Worm (Caenorhabditis elegans) whole organism, L4 larva: ENCODE measurements around the gene vha-15.
A peak's percentile ranks its signal among the peaks of the same experiment; 100 is the strongest.

Experiments
- D1046.2 ChIP-seq: fragments of 200-800 bp; sonication (Bioruptor generic); IDR thresholded peaks from 2 replicates; pipeline ENCODE4 v1.3.6; 2022; ENCODE audit warnings: missing genetic modification characterization, missing compliant biosample characterization
- F26F4.8 ChIP-seq: fragments of 200-800 bp; sonication (Bioruptor generic); conservative IDR thresholded peaks from 2 replicates; pipeline ENCODE4 v1.3.6; 2022; ENCODE audit warnings: missing genetic modification characterization, missing compliant biosample characterization
- F44E2.7 ChIP-seq: fragments of 200-800 bp; sonication (Bioruptor generic); IDR thresholded peaks from 2 replicates; pipeline ENCODE4 v2.1.2; 2022; ENCODE audit warnings: missing genetic modification characterization, missing compliant biosample characterization
- T20F7.1 ChIP-seq: fragments of 200-800 bp; sonication (Bioruptor generic); optimal IDR thresholded peaks from 2 replicates; lab custom pipeline; 2018; ENCODE audit warnings: mild to moderate bottlenecking, missing genetic modification characterization, missing compliant biosample characterization
- Y105C5A.15 ChIP-seq: fragments of 200-800 bp; sonication (Bioruptor generic); IDR thresholded peaks from 2 replicates; pipeline ENCODE4 v1.3.6; 2022; ENCODE audit warnings: missing genetic modification characterization, missing compliant biosample characterization
- Y48G9A.11 ChIP-seq: fragments of 200-800 bp; sonication (Bioruptor generic); IDR thresholded peaks from 2 replicates; pipeline ENCODE4 v1.3.6; 2022; ENCODE audit warnings: missing genetic modification reagents, missing genetic modification characterization, missing compliant biosample characterization
- Y75B8A.6 ChIP-seq: fragments of 200-800 bp; sonication (Bioruptor generic); IDR thresholded peaks from 2 replicates; pipeline ENCODE4 v1.3.6; 2022; ENCODE audit warnings: missing genetic modification reagents, missing genetic modification characterization, missing compliant biosample characterization
- ama-1 ChIP-seq: fragments of 150-350 bp; optimal IDR thresholded peaks from 2 replicates; lab custom pipeline; 2014; ENCODE audit warnings: inconsistent platforms, mixed read lengths
- ceh-20 ChIP-seq: fragments of 200-800 bp; sonication (Bioruptor generic); IDR thresholded peaks from 2 replicates; pipeline ENCODE4 v1.3.6; 2022; ENCODE audit warnings: missing genetic modification reagents, missing genetic modification characterization, missing compliant biosample characterization
- ceh-32 ChIP-seq: sonication (generic microtip); optimal IDR thresholded peaks from 2 replicates; lab custom pipeline; 2016; ENCODE audit warnings: mild to moderate bottlenecking, missing genetic modification characterization, missing compliant biosample characterization; ENCODE audit not compliant: poor library complexity
- ceh-44 ChIP-seq: fragments of 200-800 bp; sonication (Bioruptor generic); IDR thresholded peaks from 2 replicates; pipeline ENCODE4 v1.3.6; 2022; ENCODE audit warnings: missing genetic modification reagents, missing genetic modification characterization, missing compliant biosample characterization
- ces-1 ChIP-seq: fragments of 150-350 bp; sonication (generic microtip); optimal IDR thresholded peaks from 4 replicates; lab custom pipeline; 2014; ENCODE audit warnings: missing biosample characterization, missing genetic modification reagents, missing genetic modification characterization
- ctbp-1 ChIP-seq: fragments of 200-800 bp; sonication (Bioruptor generic); IDR thresholded peaks from 2 replicates; pipeline ENCODE4 v1.3.6; 2022; ENCODE audit warnings: missing genetic modification reagents, missing genetic modification characterization, missing compliant biosample characterization
- dmd-6 ChIP-seq: fragments of 200-800 bp; sonication (Bioruptor generic); IDR thresholded peaks from 2 replicates; pipeline ENCODE4 v1.3.6; 2022; ENCODE audit warnings: missing genetic modification reagents, missing genetic modification characterization, missing compliant biosample characterization
- dmd-9 ChIP-seq: fragments of 200-800 bp; sonication (Bioruptor generic); IDR thresholded peaks from 2 replicates; pipeline ENCODE4 v1.3.6; 2022; ENCODE audit warnings: missing genetic modification reagents, missing genetic modification characterization, missing compliant biosample characterization
- dpl-1 ChIP-seq: fragments of 150-350 bp; optimal IDR thresholded peaks from 2 replicates; lab custom pipeline; 2014; ENCODE audit warnings: missing biosample characterization, missing genetic modification reagents, missing genetic modification characterization
- dve-1 ChIP-seq: sonication (generic microtip); optimal IDR thresholded peaks from 2 replicates; lab custom pipeline; 2017; ENCODE audit warnings: antibody characterized with exemption, mild to moderate bottlenecking, missing genetic modification characterization, missing compliant biosample characterization; ENCODE audit not compliant: insufficient read depth
- egl-27 ChIP-seq: sonication (generic microtip); optimal IDR thresholded peaks from 3 replicates; lab custom pipeline; 2017; ENCODE audit warnings: missing biosample characterization, missing genetic modification reagents, missing genetic modification characterization
- egl-43 ChIP-seq: fragments of 200-800 bp; sonication (Bioruptor generic); IDR thresholded peaks from 2 replicates; pipeline ENCODE4 v1.3.6; 2022; ENCODE audit warnings: missing genetic modification reagents, missing genetic modification characterization, missing compliant biosample characterization
- fkh-10 ChIP-seq: fragments of 150-350 bp; optimal IDR thresholded peaks from 2 replicates; lab custom pipeline; 2014; ENCODE audit warnings: missing biosample characterization, missing genetic modification reagents, missing genetic modification characterization
- hif-1 ChIP-seq, 2 experiments: sonication (generic microtip); optimal IDR thresholded peaks; 2 replicates each; lab custom pipeline; 2016 to 2017; ENCODE audit warnings: missing compliant biosample characterization in 2 of 2, missing genetic modification characterization in 2 of 2, missing genetic modification reagents in 2 of 2, missing genotype in 2 of 2, mild to moderate bottlenecking in 1 of 2
- hlh-11 ChIP-seq: fragments of 200-800 bp; sonication (Bioruptor generic); optimal IDR thresholded peaks from 2 replicates; lab custom pipeline; 2018; ENCODE audit warnings: mild to moderate bottlenecking, missing genetic modification characterization, missing compliant biosample characterization
- hlh-30 ChIP-seq: sonication (generic microtip); optimal IDR thresholded peaks from 2 replicates; lab custom pipeline; 2017; ENCODE audit warnings: antibody characterized with exemption, mild to moderate bottlenecking, missing genetic modification characterization, missing compliant biosample characterization; ENCODE audit not compliant: insufficient read depth
- hmg-1.1 ChIP-seq: fragments of 200-800 bp; sonication (Bioruptor generic); IDR thresholded peaks from 2 replicates; pipeline ENCODE4 v1.3.6; 2022; ENCODE audit warnings: missing genetic modification reagents, missing genetic modification characterization, missing compliant biosample characterization
- jun-1 ChIP-seq: fragments of 150-350 bp; optimal IDR thresholded peaks from 2 replicates; lab custom pipeline; 2014; ENCODE audit warnings: missing biosample characterization, missing genetic modification reagents, missing genetic modification characterization
- lin-1 ChIP-seq: fragments of 200-800 bp; sonication (Bioruptor generic); IDR thresholded peaks from 2 replicates; pipeline ENCODE4 v1.3.6; 2022; ENCODE audit warnings: missing genetic modification reagents, missing genetic modification characterization, missing compliant biosample characterization
- lin-29 ChIP-seq: fragments of 200-800 bp; sonication (Bioruptor generic); IDR thresholded peaks from 2 replicates; pipeline ENCODE4 v1.3.6; 2022; ENCODE audit warnings: missing genetic modification reagents, missing genetic modification characterization, missing compliant biosample characterization
- lin-38 ChIP-seq: fragments of 200-800 bp; sonication (Bioruptor generic); IDR thresholded peaks from 2 replicates; pipeline ENCODE4 v1.3.6; 2022; ENCODE audit warnings: missing genetic modification reagents, missing genetic modification characterization, missing compliant biosample characterization
- lin-39 ChIP-seq: fragments of 150-350 bp; optimal IDR thresholded peaks from 2 replicates; lab custom pipeline; 2014; ENCODE audit warnings: missing biosample characterization, missing genetic modification reagents, missing genetic modification characterization
- lsy-2 ChIP-seq, 2 experiments: fragments of 150-350 bp in 1 of 2; sonication (generic microtip) in 1 of 2; optimal IDR thresholded peaks; 2 replicates each; lab custom pipeline; 2014 to 2017; ENCODE audit warnings: missing biosample characterization in 2 of 2, missing genetic modification characterization in 2 of 2
- mdt-29 ChIP-seq: fragments of 200-800 bp; sonication (Bioruptor generic); IDR thresholded peaks from 2 replicates; pipeline ENCODE4 v1.3.6; 2022; ENCODE audit warnings: missing genetic modification reagents, missing genetic modification characterization, missing compliant biosample characterization
- mes-2 ChIP-seq: sonication (generic microtip); optimal IDR thresholded peaks from 2 replicates; lab custom pipeline; 2016; ENCODE audit warnings: missing genotype, mild to moderate bottlenecking, missing genetic modification characterization, missing compliant biosample characterization; ENCODE audit not compliant: poor library complexity, severe bottlenecking
- mxl-3 ChIP-seq: fragments of 200-800 bp; sonication (Bioruptor generic); optimal IDR thresholded peaks from 2 replicates; lab custom pipeline; 2018; ENCODE audit warnings: mild to moderate bottlenecking, missing genetic modification characterization, missing compliant biosample characterization
- nhr-10 ChIP-seq: fragments of 150-350 bp; optimal IDR thresholded peaks from 2 replicates; lab custom pipeline; 2014; ENCODE audit warnings: missing biosample characterization, missing genetic modification characterization
- nhr-41 ChIP-seq: fragments of 200-800 bp; sonication (Bioruptor generic); IDR thresholded peaks from 2 replicates; pipeline ENCODE4 v1.3.6; 2022; ENCODE audit warnings: missing genetic modification reagents, missing genetic modification characterization, missing compliant biosample characterization
- nhr-48 ChIP-seq: sonication (generic microtip); optimal IDR thresholded peaks from 2 replicates; lab custom pipeline; 2016; ENCODE audit warnings: mild to moderate bottlenecking, missing genetic modification characterization, missing compliant biosample characterization
- nhr-6 ChIP-seq: fragments of 150-350 bp; optimal IDR thresholded peaks from 2 replicates; lab custom pipeline; 2014; ENCODE audit warnings: missing biosample characterization, missing genetic modification characterization
- nhr-76 ChIP-seq: fragments of 150-350 bp; optimal IDR thresholded peaks from 2 replicates; lab custom pipeline; 2014; ENCODE audit warnings: missing biosample characterization, missing genetic modification characterization
- nhr-77 ChIP-seq: fragments of 150-350 bp; optimal IDR thresholded peaks from 2 replicates; lab custom pipeline; 2014; ENCODE audit warnings: missing biosample characterization, missing genetic modification characterization
- php-3 ChIP-seq: fragments of 200-800 bp; sonication (Bioruptor generic); IDR thresholded peaks from 2 replicates; pipeline ENCODE4 v1.3.6; 2022; ENCODE audit warnings: missing genetic modification reagents, missing genetic modification characterization, missing compliant biosample characterization
- pqm-1 ChIP-seq: sonication (generic microtip); optimal IDR thresholded peaks from 2 replicates; lab custom pipeline; 2017; ENCODE audit warnings: missing biosample characterization, missing genetic modification characterization
- rbr-2 ChIP-seq: sonication (generic microtip); optimal IDR thresholded peaks from 2 replicates; lab custom pipeline; 2016; ENCODE audit warnings: missing genotype, missing genetic modification characterization, missing compliant biosample characterization
- saeg-2 ChIP-seq: fragments of 200-800 bp; sonication (Bioruptor generic); IDR thresholded peaks from 2 replicates; pipeline ENCODE4 v1.3.6; 2022; ENCODE audit warnings: missing genetic modification reagents, missing genetic modification characterization, missing compliant biosample characterization
- set-16 ChIP-seq: fragments of 200-800 bp; sonication (Bioruptor generic); IDR thresholded peaks from 2 replicates; pipeline ENCODE4 v1.3.6; 2022; ENCODE audit warnings: missing genetic modification reagents, missing genetic modification characterization, missing compliant biosample characterization
- snpc-4 ChIP-seq: fragments of 150-350 bp; optimal IDR thresholded peaks from 2 replicates; lab custom pipeline; 2014; ENCODE audit warnings: missing biosample characterization, missing genetic modification characterization
- spr-3 ChIP-seq: fragments of 200-800 bp; sonication (Bioruptor generic); optimal IDR thresholded peaks from 2 replicates; lab custom pipeline; 2018; ENCODE audit warnings: mild to moderate bottlenecking, missing genetic modification characterization, missing compliant biosample characterization
- unc-39 ChIP-seq: sonication (generic microtip); optimal IDR thresholded peaks from 2 replicates; lab custom pipeline; 2017; ENCODE audit warnings: missing biosample characterization, missing genetic modification characterization
- zfp-2 ChIP-seq: sonication (generic microtip); optimal IDR thresholded peaks from 2 replicates; lab custom pipeline; 2016; ENCODE audit warnings: mild to moderate bottlenecking, missing genetic modification characterization, missing compliant biosample characterization
- zip-2 ChIP-seq: fragments of 150-350 bp; optimal IDR thresholded peaks from 2 replicates; lab custom pipeline; 2014; ENCODE audit warnings: missing biosample characterization, missing genetic modification characterization
- ztf-7 ChIP-seq: fragments of 150-350 bp; optimal IDR thresholded peaks from 2 replicates; lab custom pipeline; 2014; ENCODE audit warnings: missing biosample characterization, missing genetic modification characterization

The vha-15 gene

DNA sequence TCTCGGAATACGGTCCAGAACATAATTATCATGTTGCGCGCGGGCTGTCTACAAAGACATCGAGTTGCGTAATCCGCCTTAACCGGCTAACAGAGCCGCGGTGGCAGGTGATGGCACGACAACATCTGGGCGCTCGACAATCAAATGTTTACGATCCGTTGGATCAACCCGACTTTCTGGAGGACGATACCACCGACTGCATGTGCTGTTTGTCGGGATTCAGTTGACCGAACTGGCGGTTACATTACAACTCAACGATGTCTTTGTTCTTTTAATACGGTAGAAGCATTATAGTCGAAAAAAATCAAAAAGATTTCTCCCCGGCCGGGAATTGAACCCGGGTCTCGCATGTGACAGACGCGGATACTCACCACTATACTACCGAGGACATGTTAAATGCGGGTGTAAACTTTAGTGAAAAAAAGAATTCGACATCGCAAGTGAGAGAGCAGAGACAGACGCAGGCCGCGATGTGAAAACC, 10.8 kb upstream of the vha-15 start (continued):
- TF ChIP-seq ztf-7 (tag; lab: Kevin White, UChicago) (peak; percentile 66), ceh-44 (GFP tag; lab: Robert Waterston, UW) (peak; percentile 73; the same call in 1 of the 2 replicates), lin-38 (GFP tag; lab: Robert Waterston, UW) (no peak), ces-1 (GFP tag; lab: Kevin White, UChicago) (no peak), hlh-11 (tag; lab: Kevin White, UChicago) (peak; percentile 62), Y105C5A.15 (GFP tag; lab: Robert Waterston, UW) (peak; percentile 76), zfp-2 (tag; lab: Kevin White, UChicago) (peak; percentile 40), mes-2 (tag; lab: Kevin White, UChicago) (peak; percentile 90), nhr-41 (GFP tag; lab: Robert Waterston, UW) (peak; percentile 63; the same call in 1 of the 2 replicates), nhr-77 (tag; lab: Kevin White, UChicago) (peak; percentile 63), Y75B8A.6 (peak; percentile 66; the same call in 1 of the 2 replicates), zip-2 (tag; lab: Kevin White, UChicago) (peak; percentile 43), jun-1 (tag; lab: Kevin White, UChicago) (peak; percentile 81), pqm-1 (tag; lab: Kevin White, UChicago) (no peak), nhr-48 (tag; lab: Kevin White, UChicago) (peak; percentile 55), ama-1 (lab: Kevin White, UChicago) (no peak), lin-39 (tag; lab: Kevin White, UChicago) (no peak), php-3 (GFP tag; lab: Robert Waterston, UW) (peak; percentile 75), ctbp-1 (GFP tag; lab: Robert Waterston, UW) (peak; percentile 85), dve-1 (tag; lab: Kevin White, UChicago) (peak; percentile 57), hlh-30 (peak; percentile 90), dmd-6 (peak; percentile 73), F44E2.7 (peak; percentile 71; the same call in 1 of the 2 replicates), lin-29 (GFP tag; lab: Robert Waterston, UW) (0 out of 2 replicates have a peak, but pooled peaks have one; percentile 61), nhr-76 (no peak), dmd-9 (GFP tag; lab: Robert Waterston, UW) (peak; percentile 84), lin-1 (GFP tag; lab: Robert Waterston, UW) (peak; percentile 58), nhr-10 (tag; lab: Kevin White, UChicago) (no peak), Y48G9A.11 (GFP tag; lab: Robert Waterston, UW) (peak; percentile 80), egl-27 (tag; lab: Kevin White, UChicago) (no peak), T20F7.1 (GFP tag; lab: Kevin White, UChicago) (no peak), mxl-3 (GFP tag; lab: Kevin White, UChicago) (peak; percentile 71), rbr-2 (tag; lab: Kevin White, UChicago) (peak; percentile 72), ceh-20 (GFP tag; lab: Robert Waterston, UW) (peak; percentile 83), D1046.2 (GFP tag; lab: Robert Waterston, UW) (peak; percentile 83; the same call in 1 of the 2 replicates), snpc-4 (tag; lab: Kevin White, UChicago) (no peak), ceh-32 (tag; lab: Kevin White, UChicago) (no peak), F26F4.8 (GFP tag; lab: Robert Waterston, UW) (peak; percentile 82; the same call in 1 of the 2 replicates), unc-39 (tag; lab: Kevin White, UChicago) (no peak), egl-43 (GFP tag; lab: Robert Waterston, UW) (peak; percentile 94), fkh-10 (GFP tag; lab: Kevin White, UChicago) (peak; percentile 55), set-16 (GFP tag; lab: Robert Waterston, UW) (no peak; the same call in 1 of the 2 replicates), hmg-1.1 (GFP tag; lab: Robert Waterston, UW) (peak; percentile 95), nhr-6 (peak; percentile 20), hif-1 (tag; optimal IDR thresholded peaks at IDR 0.05; lab: Kevin White, UChicago) (peak in 1 of 2 experiments; percentile 53), dpl-1 (GFP tag; lab: Kevin White, UChicago) (no peak), saeg-2 (GFP tag; lab: Robert Waterston, UW) (no peak), spr-3 (GFP tag; lab: Kevin White, UChicago) (peak; percentile 72), lsy-2 (tag; optimal IDR thresholded peaks at IDR 0.05; lab: Kevin White, UChicago) (peak in 1 of 2 experiments; percentile 75), mdt-29 (GFP tag; lab: Robert Waterston, UW) (peak; percentile 63; the same call in 1 of the 2 replicates)
